Worm (Caenorhabditis elegans): ENCODE measurements around the gene kin-9.

ce11 chrX:8423199-8423598 lies 9.3 kb upstream of the kin-9 start:
- TF ChIP-seq nhr-76 (tag; optimal IDR thresholded peaks at IDR 0.05) (no peak), lin-13 (tag; optimal IDR thresholded peaks at IDR 0.05) (no peak), snpc-4 (tag; optimal IDR thresholded peaks at IDR 0.05) (no peak), pha-4 (tag; optimal IDR thresholded peaks at IDR 0.05) (no peak), nhr-28 (tag; optimal IDR thresholded peaks at IDR 0.05) (no peak), lsy-2 (tag; optimal IDR thresholded peaks at IDR 0.05) (no peak), ztf-11 (tag; optimal IDR thresholded peaks at IDR 0.05) (no peak), mep-1 (tag; optimal IDR thresholded peaks at IDR 0.05) (no peak)
